Worm (Caenorhabditis elegans) whole organism, mixed stage, embryonic: Measurements from ENCODE around the gene F22E12.3.
A peak's percentile ranks its signal among the peaks of the same experiment; 100 is the strongest.

Experiments used
- M03D4.4 ChIP-seq: sonication (generic microtip); optimal IDR thresholded peaks from 2 replicates; lab custom pipeline; 2017; ENCODE audit warnings: mild to moderate bottlenecking, missing genetic modification characterization, missing compliant biosample characterization
- bed-3 ChIP-seq: fragments of 200-800 bp; sonication (Bioruptor generic); optimal IDR thresholded peaks from 3 replicates; lab custom pipeline; 2018; ENCODE audit warnings: mild to moderate bottlenecking, missing genetic modification characterization, moderate library complexity, missing compliant biosample characterization
- blmp-1 ChIP-seq: fragments of 150-350 bp; optimal IDR thresholded peaks from 2 replicates; lab custom pipeline; 2014; ENCODE audit warnings: missing biosample characterization, missing genetic modification characterization
- ceh-39 ChIP-seq: fragments of 150-350 bp; optimal IDR thresholded peaks from 2 replicates; lab custom pipeline; 2014; ENCODE audit warnings: missing biosample characterization, missing genetic modification characterization
- ceh-83 ChIP-seq: fragments of 200-800 bp; sonication (Bioruptor generic); optimal IDR thresholded peaks from 2 replicates; lab custom pipeline; 2018; ENCODE audit warnings: mild to moderate bottlenecking, missing genetic modification characterization, missing compliant biosample characterization
- ces-1 ChIP-seq: fragments of 150-350 bp; optimal IDR thresholded peaks from 2 replicates; lab custom pipeline; 2014; ENCODE audit warnings: missing biosample characterization, missing genetic modification reagents, missing genetic modification characterization
- cnd-1 ChIP-seq: fragments of 200-800 bp; sonication (Bioruptor generic); optimal IDR thresholded peaks from 2 replicates; lab custom pipeline; 2018; ENCODE audit warnings: mild to moderate bottlenecking, missing genetic modification characterization, missing compliant biosample characterization
- elt-1 ChIP-seq: sonication (generic microtip); optimal IDR thresholded peaks from 2 replicates; lab custom pipeline; 2017; ENCODE audit warnings: missing genetic modification characterization, mild to moderate bottlenecking, missing compliant biosample characterization, antibody characterized with exemption, moderate library complexity, borderline replicate concordance; ENCODE audit not compliant: insufficient read depth
- elt-3 ChIP-seq: fragments of 150-350 bp; optimal IDR thresholded peaks from 2 replicates; lab custom pipeline; 2014; ENCODE audit warnings: missing biosample characterization, missing genetic modification characterization
- flh-1 ChIP-seq: fragments of 200-800 bp; sonication (Bioruptor generic); optimal IDR thresholded peaks from 2 replicates; lab custom pipeline; 2018; ENCODE audit warnings: mild to moderate bottlenecking, missing genetic modification characterization, moderate library complexity, missing compliant biosample characterization
- ham-2 ChIP-seq: fragments of 200-800 bp; sonication (Bioruptor generic); optimal IDR thresholded peaks from 2 replicates; lab custom pipeline; 2018; ENCODE audit warnings: mild to moderate bottlenecking, missing genetic modification characterization, missing compliant biosample characterization
- hlh-1 ChIP-seq: fragments of 150-350 bp; optimal IDR thresholded peaks from 2 replicates; lab custom pipeline; 2014; ENCODE audit warnings: missing biosample characterization, missing genetic modification reagents, missing genetic modification characterization
- lin-13 ChIP-seq: fragments of 150-350 bp; optimal IDR thresholded peaks from 2 replicates; lab custom pipeline; 2014; ENCODE audit warnings: missing biosample characterization, missing genetic modification characterization
- lin-32 ChIP-seq: fragments of 200-800 bp; sonication (Bioruptor generic); optimal IDR thresholded peaks from 2 replicates; lab custom pipeline; 2018; ENCODE audit warnings: mild to moderate bottlenecking, missing genetic modification characterization, missing compliant biosample characterization
- lsy-2 ChIP-seq: fragments of 150-350 bp; optimal IDR thresholded peaks from 2 replicates; lab custom pipeline; 2014; ENCODE audit warnings: missing biosample characterization, missing genetic modification characterization
- mab-5 ChIP-seq: fragments of 150-350 bp; optimal IDR thresholded peaks from 2 replicates; lab custom pipeline; 2014; ENCODE audit warnings: missing biosample characterization, missing genetic modification characterization
- mep-1 ChIP-seq: fragments of 150-350 bp; optimal IDR thresholded peaks from 2 replicates; lab custom pipeline; 2017; ENCODE audit warnings: missing biosample characterization, missing genetic modification reagents, missing genetic modification characterization, inconsistent platforms
- mls-2 ChIP-seq: sonication (generic microtip); optimal IDR thresholded peaks from 2 replicates; lab custom pipeline; 2016; ENCODE audit warnings: mild to moderate bottlenecking, missing genetic modification characterization, moderate library complexity, missing compliant biosample characterization
- nhr-12 ChIP-seq: fragments of 150-350 bp; optimal IDR thresholded peaks from 2 replicates; lab custom pipeline; 2014; ENCODE audit warnings: missing biosample characterization, missing genetic modification characterization
- nhr-2 ChIP-seq: fragments of 150-350 bp; optimal IDR thresholded peaks from 2 replicates; lab custom pipeline; 2014; ENCODE audit warnings: missing biosample characterization, missing genetic modification characterization
- nhr-237 ChIP-seq: fragments of 150-350 bp; optimal IDR thresholded peaks from 2 replicates; lab custom pipeline; 2014; ENCODE audit warnings: missing biosample characterization, missing genetic modification characterization
- nhr-28 ChIP-seq: fragments of 150-350 bp; optimal IDR thresholded peaks from 2 replicates; lab custom pipeline; 2014; ENCODE audit warnings: missing biosample characterization, missing genetic modification characterization
- pha-4 ChIP-seq: fragments of 150-350 bp; optimal IDR thresholded peaks from 2 replicates; lab custom pipeline; 2018; ENCODE audit warnings: missing biosample characterization, missing genetic modification reagents, missing genetic modification characterization
- sem-2 ChIP-seq: fragments of 200-800 bp; sonication (Bioruptor generic); optimal IDR thresholded peaks from 2 replicates; lab custom pipeline; 2018; ENCODE audit warnings: mild to moderate bottlenecking, missing genetic modification characterization, missing compliant biosample characterization
- snpc-4 ChIP-seq: fragments of 150-350 bp; optimal IDR thresholded peaks from 2 replicates; lab custom pipeline; 2014; ENCODE audit warnings: missing biosample characterization, missing genetic modification characterization
- sptf-1 ChIP-seq: sonication (generic microtip); optimal IDR thresholded peaks from 2 replicates; lab custom pipeline; 2017; ENCODE audit warnings: mild to moderate bottlenecking, missing genetic modification characterization, moderate library complexity, missing compliant biosample characterization
- tbx-8 ChIP-seq: fragments of 200-800 bp; sonication (Bioruptor generic); optimal IDR thresholded peaks from 2 replicates; lab custom pipeline; 2018; ENCODE audit warnings: mild to moderate bottlenecking, missing genetic modification characterization, moderate library complexity, missing compliant biosample characterization
- unc-120 ChIP-seq: sonication (generic microtip); optimal IDR thresholded peaks from 2 replicates; lab custom pipeline; 2017; ENCODE audit warnings: missing genetic modification characterization, missing compliant biosample characterization; ENCODE audit not compliant: poor library complexity, severe bottlenecking
- unc-39 ChIP-seq: fragments of 150-350 bp; optimal IDR thresholded peaks from 2 replicates; lab custom pipeline; 2014; ENCODE audit warnings: missing biosample characterization, missing genetic modification characterization
- unc-62 ChIP-seq: fragments of 150-350 bp; optimal IDR thresholded peaks from 2 replicates; lab custom pipeline; 2014; ENCODE audit warnings: missing biosample characterization, missing genetic modification reagents, missing genetic modification characterization
- zip-8 ChIP-seq: fragments of 150-350 bp; optimal IDR thresholded peaks from 2 replicates; lab custom pipeline; 2014; ENCODE audit warnings: missing biosample characterization, missing genetic modification characterization
- ztf-11 ChIP-seq: fragments of 150-350 bp; optimal IDR thresholded peaks from 2 replicates; lab custom pipeline; 2014; ENCODE audit warnings: missing biosample characterization, missing genetic modification characterization

F22E12.3 gene

ce11 chrV:10474040-10474439 lies 10.9 kb upstream of the F22E12.3 start:
- TF ChIP-seq mab-5 (tag; lab: Kevin White, UChicago): no peak
- no peak for TF ChIP-seq nhr-12 (tag; lab: Kevin White, UChicago)
- TF ChIP-seq M03D4.4: no peak
- TF ChIP-seq nhr-2 (tag; lab: Kevin White, UChicago): no peak
- no peak for TF ChIP-seq ceh-83 (GFP tag; lab: Kevin White, UChicago)
- TF ChIP-seq sem-2 (GFP tag; lab: Kevin White, UChicago): no peak
- no peak for TF ChIP-seq nhr-28 (tag; lab: Kevin White, UChicago)
- TF ChIP-seq elt-1: no peak

ce11 chrV:10472901-10473774 lies 10.0 kb upstream of the F22E12.3 start:
- no peak for TF ChIP-seq unc-120
- no peak for TF ChIP-seq lin-32
- no peak for TF ChIP-seq bed-3 (GFP tag; lab: Kevin White, UChicago)
- TF ChIP-seq hlh-1: peak; percentile 55
- TF ChIP-seq elt-3: no peak

- TF ChIP-seq unc-39 (tag; lab: Kevin White, UChicago): no peak
- TF ChIP-seq cnd-1 (tag; lab: Kevin White, UChicago): no peak
- TF ChIP-seq nhr-2 (tag; lab: Kevin White, UChicago): no peak
- no peak for TF ChIP-seq nhr-28 (tag; lab: Kevin White, UChicago)
- no peak for TF ChIP-seq unc-62 (GFP tag; lab: Kevin White, UChicago)
- TF ChIP-seq elt-3: no peak
- TF ChIP-seq M03D4.4: no peak
- no peak for TF ChIP-seq nhr-237 (tag; lab: Kevin White, UChicago)
- no peak for TF ChIP-seq lin-32
- no peak for TF ChIP-seq nhr-12 (tag; lab: Kevin White, UChicago)
- TF ChIP-seq elt-1: no peak
- TF ChIP-seq lsy-2 (tag; lab: Kevin White, UChicago): no peak
- TF ChIP-seq ces-1 (GFP tag; lab: Kevin White, UChicago): no peak
- no peak for TF ChIP-seq mls-2 (tag; lab: Kevin White, UChicago)
Observed at ce11 chrV:10471007-10471406, 7.8 kb upstream of the F22E12.3 start.

- no peak for TF ChIP-seq ceh-83 (GFP tag; lab: Kevin White, UChicago)
- TF ChIP-seq nhr-12 (tag; lab: Kevin White, UChicago): no peak
- no peak for TF ChIP-seq ces-1 (GFP tag; lab: Kevin White, UChicago)
- TF ChIP-seq ham-2: no peak
- TF ChIP-seq nhr-237 (tag; lab: Kevin White, UChicago): no peak
- no peak for TF ChIP-seq nhr-28 (tag; lab: Kevin White, UChicago)
Observed at ce11 chrV:10469845-10470244, 6.7 kb upstream of the F22E12.3 start.

ce11 chrV:10468709-10469108 lies 5.5 kb upstream of the F22E12.3 start:
- TF ChIP-seq ham-2 (no peak), ces-1 (GFP tag; lab: Kevin White, UChicago) (no peak), pha-4 (tag; lab: Kevin White, UChicago) (no peak), hlh-1 (no peak), mep-1 (tag; lab: Kevin White, UChicago) (no peak), cnd-1 (tag; lab: Kevin White, UChicago) (no peak), elt-1 (no peak), ceh-39 (tag; lab: Kevin White, UChicago) (no peak), unc-120 (no peak), snpc-4 (tag; lab: Kevin White, UChicago) (no peak), sem-2 (GFP tag; lab: Kevin White, UChicago) (no peak), M03D4.4 (no peak), ztf-11 (tag; lab: Kevin White, UChicago) (no peak), unc-39 (tag; lab: Kevin White, UChicago) (no peak), elt-3 (no peak), blmp-1 (tag; lab: Kevin White, UChicago) (no peak), lin-13 (tag; lab: Kevin White, UChicago) (no peak), flh-1 (no peak)

- no peak for TF ChIP-seq elt-3
- no peak for TF ChIP-seq tbx-8 (GFP tag; lab: Kevin White, UChicago)
- TF ChIP-seq mab-5 (tag; lab: Kevin White, UChicago): no peak
- TF ChIP-seq ztf-11 (tag; lab: Kevin White, UChicago): no peak
- no peak for TF ChIP-seq nhr-2 (tag; lab: Kevin White, UChicago)
- TF ChIP-seq flh-1: no peak
- no peak for TF ChIP-seq nhr-237 (tag; lab: Kevin White, UChicago)
- no peak for TF ChIP-seq hlh-1
- no peak for TF ChIP-seq zip-8 (tag; lab: Kevin White, UChicago)
- no peak for TF ChIP-seq ceh-39 (tag; lab: Kevin White, UChicago)
- TF ChIP-seq M03D4.4: no peak
- TF ChIP-seq ceh-83 (GFP tag; lab: Kevin White, UChicago): no peak
- TF ChIP-seq bed-3 (GFP tag; lab: Kevin White, UChicago): no peak
- TF ChIP-seq ces-1 (GFP tag; lab: Kevin White, UChicago): no peak
- no peak for TF ChIP-seq snpc-4 (tag; lab: Kevin White, UChicago)
- no peak for TF ChIP-seq unc-62 (GFP tag; lab: Kevin White, UChicago)
- TF ChIP-seq sptf-1 (tag; lab: Kevin White, UChicago): no peak
- TF ChIP-seq, all 35 proteins: peak for 0
Observed at ce11 chrV:10468190-10468589, 5.0 kb upstream of the F22E12.3 start, which contains the start of gene egl-9. Gene egl-9 (plus strand): TSS chrV:10468517.
